Worm (Caenorhabditis elegans) whole organism, midembryonic: ENCODE data around the gene mvk-1.
A peak's percentile ranks its signal among the peaks of the same experiment; 100 is the strongest.

ENCODE experiments used
- T22C8.4 ChIP-seq: fragments of 200-800 bp; sonication (Bioruptor generic); IDR thresholded peaks from 2 replicates; pipeline ENCODE4 v1.3.6; 2022; ENCODE audit warnings: missing genetic modification characterization, missing compliant biosample characterization
- cog-1 ChIP-seq: sonication (generic microtip); optimal IDR thresholded peaks from 2 replicates; lab custom pipeline; 2016; ENCODE audit warnings: missing genetic modification characterization, missing compliant biosample characterization
- flt-1 ChIP-seq: fragments of 200-800 bp; sonication (Bioruptor generic); IDR thresholded peaks from 2 replicates; pipeline ENCODE4 v1.3.6; 2022; ENCODE audit warnings: missing genetic modification characterization, missing compliant biosample characterization
- klf-2 ChIP-seq: fragments of 200-800 bp; sonication (Bioruptor generic); conservative IDR thresholded peaks from 2 replicates; pipeline ENCODE4 v1.3.6; 2022; ENCODE audit warnings: missing genetic modification reagents, missing genetic modification characterization, missing compliant biosample characterization
- med-1 ChIP-seq: sonication (generic microtip); optimal IDR thresholded peaks from 2 replicates; lab custom pipeline; 2017; ENCODE audit warnings: missing genetic modification characterization, mild to moderate bottlenecking, missing compliant biosample characterization, antibody characterized with exemption, missing genetic modification reagents; ENCODE audit not compliant: insufficient read depth
- ref-1 ChIP-seq: fragments of 200-800 bp; sonication (Bioruptor generic); conservative IDR thresholded peaks from 2 replicates; pipeline ENCODE4 v1.3.6; 2022; ENCODE audit warnings: missing genetic modification reagents, missing genetic modification characterization, missing compliant biosample characterization
- tab-1 ChIP-seq: fragments of 200-800 bp; sonication (Bioruptor generic); IDR thresholded peaks from 2 replicates; pipeline ENCODE4 v1.3.6; 2022; ENCODE audit warnings: missing genetic modification characterization, missing compliant biosample characterization
- ztf-23 ChIP-seq: fragments of 200-800 bp; sonication (Bioruptor generic); IDR thresholded peaks from 2 replicates; pipeline ENCODE4 v1.3.6; 2022; ENCODE audit warnings: missing genetic modification reagents, missing genetic modification characterization, missing compliant biosample characterization
- ztf-29 ChIP-seq: fragments of 200-800 bp; sonication (Bioruptor generic); IDR thresholded peaks from 2 replicates; pipeline ENCODE4 v1.3.6; 2022; ENCODE audit warnings: missing genetic modification reagents, missing genetic modification characterization, missing compliant biosample characterization

Gene mvk-1

ce11 chrIII:6078917-6079316, 57.2 kb downstream of the mvk-1 start:
- TF ChIP-seq flt-1 (GFP tag; lab: Robert Waterston, UW), result 0 out of 2 replicates have a peak, but pooled peaks have one; percentile 35
- no peak for TF ChIP-seq ztf-29

DNA sequence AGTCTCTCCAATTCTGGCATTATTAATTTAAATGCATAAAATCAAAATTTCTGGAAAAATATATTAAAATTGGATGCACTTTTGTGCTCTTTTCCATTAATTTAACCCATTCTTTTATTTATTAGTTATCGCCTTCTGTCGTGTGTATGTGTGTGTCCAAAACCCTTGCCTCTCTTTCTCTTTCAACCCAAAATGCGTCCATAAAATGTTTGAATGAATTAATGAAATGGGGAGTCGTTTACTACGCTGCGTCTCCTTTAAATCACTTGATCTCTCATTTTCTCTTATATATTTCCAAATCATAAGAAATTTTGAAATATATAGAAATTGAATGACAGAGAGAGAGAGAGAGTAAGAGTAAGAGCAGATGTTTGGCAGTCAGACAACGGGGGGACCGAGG, 58.1 kb downstream of the mvk-1 start:
- no peak for TF ChIP-seq ztf-23 (GFP tag; lab: Robert Waterston, UW)
- TF ChIP-seq cog-1 (tag; lab: Kevin White, UChicago), result no peak
- no peak for TF ChIP-seq ref-1 (GFP tag; lab: Robert Waterston, UW)
- TF ChIP-seq ztf-29, result no peak
- TF ChIP-seq T22C8.4 (GFP tag; lab: Robert Waterston, UW), result no peak
- TF ChIP-seq tab-1, result no peak
- no peak for TF ChIP-seq flt-1 (GFP tag; lab: Robert Waterston, UW)
- no peak for TF ChIP-seq klf-2 (GFP tag; lab: Robert Waterston, UW)
- TF ChIP-seq med-1 (GFP tag; lab: Kevin White, UChicago), result no peak
